Worm (Caenorhabditis elegans) whole organism, young adult: Measurements from ENCODE around the gene col-83.

Experiments used
- F23B12.7 ChIP-seq: sonication (generic microtip); optimal IDR thresholded peaks from 2 replicates; lab custom pipeline; 2017; ENCODE audit warnings: missing genetic modification characterization, mild to moderate bottlenecking, missing compliant biosample characterization, antibody characterized with exemption, moderate library complexity; ENCODE audit not compliant: insufficient read depth
- F39B2.1 ChIP-seq: fragments of 200-800 bp; sonication (Bioruptor generic); IDR thresholded peaks from 2 replicates; pipeline ENCODE4 v1.3.6; 2022; ENCODE audit warnings: missing genetic modification reagents, missing genetic modification characterization, missing compliant biosample characterization
- F49E8.2 ChIP-seq: sonication (generic microtip); optimal IDR thresholded peaks from 3 replicates; lab custom pipeline; 2017; ENCODE audit warnings: missing genetic modification characterization, mild to moderate bottlenecking, missing compliant biosample characterization, antibody characterized with exemption, moderate library complexity; ENCODE audit not compliant: insufficient read depth
- F52B5.7 ChIP-seq: sonication (generic microtip); optimal IDR thresholded peaks from 2 replicates; lab custom pipeline; 2016; ENCODE audit warnings: mild to moderate bottlenecking, missing genetic modification characterization, missing compliant biosample characterization
- K12H6.12 ChIP-seq: fragments of 200-800 bp; sonication (Bioruptor generic); optimal IDR thresholded peaks from 2 replicates; lab custom pipeline; 2018; ENCODE audit warnings: mild to moderate bottlenecking, missing genetic modification characterization, missing compliant biosample characterization
- Y53F4B.3 ChIP-seq: fragments of 200-800 bp; sonication (Bioruptor generic); IDR thresholded peaks from 2 replicates; pipeline ENCODE4 v1.3.6; 2022; ENCODE audit warnings: missing genetic modification reagents, missing genetic modification characterization, missing compliant biosample characterization
- Y95B8A.8 ChIP-seq: fragments of 200-800 bp; sonication (Bioruptor generic); IDR thresholded peaks from 2 replicates; pipeline ENCODE4 v1.3.6; 2022; ENCODE audit warnings: missing genetic modification reagents, missing genetic modification characterization, missing compliant biosample characterization
- atf-7 ChIP-seq: sonication (generic microtip); optimal IDR thresholded peaks from 2 replicates; lab custom pipeline; 2017; ENCODE audit warnings: mild to moderate bottlenecking, missing genetic modification characterization, missing compliant biosample characterization
- bed-2 ChIP-seq: fragments of 200-800 bp; sonication (Bioruptor generic); IDR thresholded peaks from 2 replicates; pipeline ENCODE4 v1.3.6; 2022; ENCODE audit warnings: missing genetic modification reagents, missing genetic modification characterization, missing compliant biosample characterization
- ceh-91 ChIP-seq: fragments of 200-800 bp; sonication (Bioruptor generic); IDR thresholded peaks from 2 replicates; pipeline ENCODE4 v1.3.6; 2022; ENCODE audit warnings: missing genetic modification reagents, missing genetic modification characterization, missing compliant biosample characterization
- dox-1 ChIP-seq: fragments of 200-800 bp; sonication (Bioruptor generic); IDR thresholded peaks from 2 replicates; pipeline ENCODE4 v1.3.6; 2022; ENCODE audit warnings: missing genetic modification reagents, missing genetic modification characterization, missing compliant biosample characterization
- dpff-1 ChIP-seq: sonication (generic microtip); optimal IDR thresholded peaks from 2 replicates; lab custom pipeline; 2017; ENCODE audit warnings: mild to moderate bottlenecking, missing genetic modification characterization, missing compliant biosample characterization
- dpl-1 ChIP-seq: fragments of 150-350 bp; optimal IDR thresholded peaks from 2 replicates; lab custom pipeline; 2014; ENCODE audit warnings: missing biosample characterization, missing genetic modification reagents, missing genetic modification characterization
- efl-1 ChIP-seq: fragments of 150-350 bp; optimal IDR thresholded peaks from 2 replicates; lab custom pipeline; 2014; ENCODE audit warnings: missing biosample characterization, missing genetic modification reagents, missing genetic modification characterization
- egrh-3 ChIP-seq: fragments of 200-800 bp; sonication (Bioruptor generic); IDR thresholded peaks from 2 replicates; pipeline ENCODE4 v1.3.6; 2022; ENCODE audit warnings: missing genetic modification reagents, missing genetic modification characterization, missing compliant biosample characterization
- hlh-12 ChIP-seq: sonication (generic microtip); optimal IDR thresholded peaks from 2 replicates; lab custom pipeline; 2016; ENCODE audit warnings: missing genetic modification characterization, missing compliant biosample characterization
- hrde-1 ChIP-seq: sonication (generic microtip); optimal IDR thresholded peaks from 2 replicates; lab custom pipeline; 2016; ENCODE audit warnings: missing genetic modification characterization, mild to moderate bottlenecking, missing compliant biosample characterization, moderate library complexity, missing genotype, missing genetic modification reagents, borderline replicate concordance
- hsf-1 ChIP-seq: fragments of 200-800 bp; sonication (Bioruptor generic); IDR thresholded peaks from 2 replicates; pipeline ENCODE4 v1.3.6; 2022; ENCODE audit warnings: missing genetic modification reagents, missing genetic modification characterization, missing compliant biosample characterization
- lag-1 ChIP-seq: fragments of 200-800 bp; sonication (Bioruptor generic); IDR thresholded peaks from 2 replicates; pipeline ENCODE4 v1.3.6; 2022; ENCODE audit warnings: missing genetic modification reagents, missing genetic modification characterization, missing compliant biosample characterization
- lin-35 ChIP-seq, 3 experiments: fragments of 150-350 bp in 2 of 3; sonication (generic microtip) in 1 of 3; optimal IDR thresholded peaks; 2 replicates each; lab custom pipeline; 2014 to 2018; ENCODE audit warnings: missing biosample characterization in 3 of 3, missing genetic modification characterization in 3 of 3, missing genetic modification reagents in 3 of 3
- lin-54 ChIP-seq: fragments of 200-800 bp; sonication (Bioruptor generic); optimal IDR thresholded peaks from 2 replicates; lab custom pipeline; 2018; ENCODE audit warnings: mild to moderate bottlenecking, missing genetic modification characterization, missing compliant biosample characterization
- madf-6 ChIP-seq: fragments of 200-800 bp; sonication (Bioruptor generic); IDR thresholded peaks from 2 replicates; pipeline ENCODE4 v1.3.6; 2022; ENCODE audit warnings: missing genetic modification reagents, missing genetic modification characterization, missing compliant biosample characterization
- mcd-1 ChIP-seq: fragments of 200-800 bp; sonication (Bioruptor generic); IDR thresholded peaks from 2 replicates; pipeline ENCODE4 v1.3.6; 2022; ENCODE audit warnings: missing genetic modification reagents, missing genetic modification characterization, missing compliant biosample characterization
- nfya-1 ChIP-seq: sonication (generic microtip); optimal IDR thresholded peaks from 2 replicates; lab custom pipeline; 2017; ENCODE audit warnings: antibody characterized with exemption, missing compliant biosample characterization, missing genetic modification characterization, borderline replicate concordance; ENCODE audit not compliant: insufficient read depth
- nhr-90 ChIP-seq: sonication (generic microtip); optimal IDR thresholded peaks from 2 replicates; lab custom pipeline; 2016; ENCODE audit warnings: missing genotype, mild to moderate bottlenecking, missing genetic modification characterization, missing compliant biosample characterization
- pbrm-1 ChIP-seq: fragments of 200-800 bp; sonication (Bioruptor generic); IDR thresholded peaks from 2 replicates; pipeline ENCODE4 v1.3.6; 2022; ENCODE audit warnings: missing genetic modification reagents, missing genetic modification characterization, missing compliant biosample characterization
- rec-8 ChIP-seq, 2 experiments: sonication (generic microtip); optimal IDR thresholded peaks; 2 replicates each; lab custom pipeline; 2016; ENCODE audit warnings: mild to moderate bottlenecking in 2 of 2, missing genetic modification characterization in 2 of 2, missing genetic modification reagents in 2 of 2, missing genotype in 2 of 2, missing biosample characterization in 1 of 2, missing compliant biosample characterization in 1 of 2, moderate library complexity in 1 of 2
- rpc-1 ChIP-seq, 2 experiments: fragments of 150-350 bp in 1 of 2; sonication (generic microtip) in 1 of 2; optimal IDR thresholded peaks; 2 replicates each; lab custom pipeline; 2014 to 2018; ENCODE audit warnings: missing biosample characterization in 1 of 2, missing genetic modification characterization in 1 of 2, missing genetic modification reagents in 1 of 2, missing genotype in 1 of 2
- sea-2 ChIP-seq: fragments of 200-800 bp; sonication (Bioruptor generic); IDR thresholded peaks from 2 replicates; pipeline ENCODE4 v1.3.6; 2022; ENCODE audit warnings: missing genetic modification characterization, missing compliant biosample characterization
- somi-1 ChIP-seq: fragments of 200-800 bp; sonication (Bioruptor generic); optimal IDR thresholded peaks from 2 replicates; lab custom pipeline; 2018; ENCODE audit warnings: mild to moderate bottlenecking, missing genetic modification characterization, missing compliant biosample characterization
- tbp1 ChIP-seq: fragments of 200-800 bp; sonication (Bioruptor generic); optimal IDR thresholded peaks from 2 replicates; lab custom pipeline; 2018; ENCODE audit warnings: mild to moderate bottlenecking, missing genetic modification characterization, missing compliant biosample characterization
- tbx-9 ChIP-seq: sonication (generic microtip); optimal IDR thresholded peaks from 2 replicates; lab custom pipeline; 2016; ENCODE audit warnings: borderline replicate concordance, missing genetic modification characterization, inconsistent platforms, missing compliant biosample characterization
- unc-62 ChIP-seq: fragments of 150-350 bp; optimal IDR thresholded peaks from 2 replicates; lab custom pipeline; 2014; ENCODE audit warnings: missing biosample characterization, missing genetic modification reagents, missing genetic modification characterization
- ztf-6 ChIP-seq: fragments of 200-800 bp; sonication (Bioruptor generic); IDR thresholded peaks from 2 replicates; pipeline ENCODE4 v1.3.6; 2022; ENCODE audit warnings: missing genetic modification reagents, missing genetic modification characterization, missing compliant biosample characterization

The col-83 gene

ce11 chrII:11027777-11028176 lies 18.0 kb downstream of the col-83 start:
- TF ChIP-seq bed-2 (GFP tag; lab: Robert Waterston, UW) (no peak), ceh-91 (GFP tag; lab: Robert Waterston, UW) (no peak), efl-1 (no peak), Y53F4B.3 (GFP tag; lab: Robert Waterston, UW) (no peak), pbrm-1 (GFP tag; lab: Robert Waterston, UW) (no peak), hlh-12 (tag; lab: Kevin White, UChicago) (no peak), sea-2 (GFP tag; lab: Robert Waterston, UW) (no peak), somi-1 (GFP tag; lab: Kevin White, UChicago) (no peak), nfya-1 (tag; lab: Kevin White, UChicago) (no peak), lin-35 (GFP tag; optimal IDR thresholded peaks at IDR 0.05; lab: Kevin White, UChicago) (no peak), tbp1 (GFP tag; lab: Kevin White, UChicago) (no peak), madf-6 (no peak), hrde-1 (no peak), nhr-90 (tag; lab: Kevin White, UChicago) (no peak), dox-1 (GFP tag; lab: Robert Waterston, UW) (no peak)

ce11 chrII:11025566-11025965 lies 20.2 kb downstream of the col-83 start, which contains the start of gene F33A8.7:
F33A8.7 (minus strand) TSS chrII:11025666.
- TF ChIP-seq rec-8 (tag; optimal IDR thresholded peaks at IDR 0.05; lab: Kevin White, UChicago): no peak
- no peak for TF ChIP-seq Y95B8A.8 (GFP tag; lab: Robert Waterston, UW)
- TF ChIP-seq hsf-1 (GFP tag; lab: Robert Waterston, UW): no peak
- no peak for TF ChIP-seq nfya-1 (tag; lab: Kevin White, UChicago)
- TF ChIP-seq rpc-1 (optimal IDR thresholded peaks at IDR 0.05; lab: Kevin White, UChicago): no peak
- no peak for TF ChIP-seq rpc-1 (tag; optimal IDR thresholded peaks at IDR 0.05; lab: Kevin White, UChicago)
- no peak for TF ChIP-seq dpff-1 (tag; lab: Kevin White, UChicago)
- TF ChIP-seq F49E8.2 (tag; lab: Kevin White, UChicago): no peak
- TF ChIP-seq bed-2 (GFP tag; lab: Robert Waterston, UW): no peak
- no peak for TF ChIP-seq unc-62 (GFP tag; lab: Kevin White, UChicago)
- TF ChIP-seq tbx-9 (tag; lab: Kevin White, UChicago): no peak
- no peak for TF ChIP-seq F39B2.1 (GFP tag; lab: Robert Waterston, UW)
- TF ChIP-seq F52B5.7 (tag; lab: Kevin White, UChicago): no peak
- TF ChIP-seq Y53F4B.3 (GFP tag; lab: Robert Waterston, UW): no peak
- TF ChIP-seq F23B12.7: no peak
- TF ChIP-seq atf-7 (tag; lab: Kevin White, UChicago): no peak
- no peak for TF ChIP-seq lag-1 (GFP tag; lab: Robert Waterston, UW)
- no peak for TF ChIP-seq somi-1 (GFP tag; lab: Kevin White, UChicago)
- TF ChIP-seq egrh-3 (GFP tag; lab: Robert Waterston, UW): no peak

- TF ChIP-seq efl-1 (peak; percentile 81), mcd-1 (GFP tag; lab: Robert Waterston, UW) (peak; percentile 94), lin-54 (GFP tag; lab: Kevin White, UChicago) (peak; percentile 93), ztf-6 (GFP tag; lab: Robert Waterston, UW) (no peak), dpl-1 (GFP tag; lab: Kevin White, UChicago) (peak; percentile 68), lin-35 (GFP tag; optimal IDR thresholded peaks at IDR 0.05; lab: Kevin White, UChicago) (peak in 2 of 3 experiments; percentile 20 to 87), K12H6.12 (tag; lab: Kevin White, UChicago) (no peak)
- TF ChIP-seq, all 124 proteins: peak for 5
These were observed 23.7 kb downstream of the col-83 start, which contains the start of gene let-858 for ce11 chrII:11022023-11022422. let-858 (plus strand) TSS chrII:11022370.
